Fruit fly (Drosophila melanogaster) whole organism, embryonic: Measurements from ENCODE around the gene Gs2.

Experiments used
- Blimp-1 ChIP-seq: fragments of 200-800 bp; sonication (Bioruptor generic); optimal IDR thresholded peaks from 3 replicates; lab custom pipeline; 2018; ENCODE audit warnings: missing biosample characterization, missing genetic modification characterization, mild to moderate bottlenecking, moderate library complexity, missing genetic modification reagents
- CG12391 ChIP-seq: fragments of 200-800 bp; sonication (Bioruptor generic); optimal IDR thresholded peaks from 3 replicates; lab custom pipeline; 2018; ENCODE audit warnings: missing biosample characterization, mild to moderate bottlenecking, missing genetic modification characterization, moderate library complexity
- CG14860 ChIP-seq: fragments of 200-800 bp; sonication (Bioruptor generic); IDR thresholded peaks from 3 replicates; pipeline ENCODE4 v1.3.6; 2022; ENCODE audit warnings: missing biosample characterization, missing genetic modification characterization; ENCODE audit not compliant: partially characterized antibody
- CG15011 ChIP-seq: fragments of 200-800 bp; sonication (Bioruptor generic); optimal IDR thresholded peaks from 3 replicates; lab custom pipeline; 2018; ENCODE audit warnings: missing biosample characterization, mild to moderate bottlenecking, missing genetic modification characterization
- CG15269 ChIP-seq: fragments of 200-800 bp; sonication (Bioruptor generic); optimal IDR thresholded peaks from 2 replicates; lab custom pipeline; 2018; ENCODE audit warnings: missing biosample characterization, mild to moderate bottlenecking, missing genetic modification characterization, moderate library complexity
- CG15479 ChIP-seq: fragments of 200-800 bp; sonication (Bioruptor generic); optimal IDR thresholded peaks from 3 replicates; lab custom pipeline; 2019; ENCODE audit warnings: missing biosample characterization, mild to moderate bottlenecking, missing genetic modification characterization, moderate library complexity
- CG15696 ChIP-seq: fragments of 200-800 bp; sonication (Bioruptor generic); optimal IDR thresholded peaks from 2 replicates; lab custom pipeline; 2019; ENCODE audit warnings: missing biosample characterization, mild to moderate bottlenecking, missing genetic modification characterization, moderate library complexity
- CG17186 ChIP-seq: fragments of 200-800 bp; sonication (Bioruptor generic); optimal IDR thresholded peaks from 3 replicates; lab custom pipeline; 2017; ENCODE audit warnings: missing biosample characterization, missing genetic modification reagents, missing genetic modification characterization
- CG18476 ChIP-seq: fragments of 200-800 bp; sonication (Bioruptor generic); optimal IDR thresholded peaks from 2 replicates; lab custom pipeline; 2016; ENCODE audit warnings: missing biosample characterization, mild to moderate bottlenecking, missing genetic modification characterization
- CG2202 ChIP-seq: fragments of 200-800 bp; sonication (Bioruptor generic); optimal IDR thresholded peaks from 2 replicates; lab custom pipeline; 2018; ENCODE audit warnings: missing biosample characterization, mild to moderate bottlenecking, missing genetic modification characterization
- CG3163 ChIP-seq: fragments of 200-800 bp; sonication (Bioruptor generic); optimal IDR thresholded peaks from 3 replicates; lab custom pipeline; 2016; ENCODE audit warnings: missing biosample characterization, missing genetic modification characterization
- CG32772 ChIP-seq: fragments of 200-800 bp; sonication (Bioruptor generic); IDR thresholded peaks from 2 replicates; pipeline ENCODE4 v1.3.6; 2022; ENCODE audit warnings: missing biosample characterization, missing genetic modification characterization
- CG4404 ChIP-seq: fragments of 200-800 bp; sonication (Bioruptor generic); IDR thresholded peaks from 2 replicates; pipeline ENCODE4 v1.3.6; 2022; ENCODE audit warnings: missing biosample characterization, missing genetic modification characterization
- CG5180 ChIP-seq: fragments of 200-800 bp; sonication (Bioruptor generic); optimal IDR thresholded peaks from 3 replicates; lab custom pipeline; 2017; ENCODE audit warnings: missing biosample characterization, missing genetic modification characterization, mild to moderate bottlenecking, moderate library complexity, missing genetic modification reagents
- CG6813 ChIP-seq: fragments of 200-800 bp; sonication (Bioruptor generic); optimal IDR thresholded peaks from 2 replicates; lab custom pipeline; 2017; ENCODE audit warnings: missing biosample characterization, missing genetic modification characterization, mild to moderate bottlenecking, moderate library complexity, missing genetic modification reagents
- CG7357 ChIP-seq: fragments of 200-800 bp; sonication (Bioruptor generic); IDR thresholded peaks from 3 replicates; pipeline ENCODE4 v1.3.6; 2022; ENCODE audit warnings: missing biosample characterization, missing genetic modification characterization
- CG7372 ChIP-seq: fragments of 200-800 bp; sonication (Bioruptor generic); IDR thresholded peaks from 2 replicates; pipeline ENCODE4 v1.3.6; 2022; ENCODE audit warnings: missing biosample characterization, missing genetic modification characterization
- CG7839 ChIP-seq: fragments of 200-800 bp; sonication (Bioruptor generic); optimal IDR thresholded peaks from 3 replicates; lab custom pipeline; 2018; ENCODE audit warnings: missing biosample characterization, mild to moderate bottlenecking, missing genetic modification characterization, moderate library complexity
- CG8089 ChIP-seq: fragments of 200-800 bp; sonication (Bioruptor generic); optimal IDR thresholded peaks from 3 replicates; lab custom pipeline; 2016; ENCODE audit warnings: missing biosample characterization, missing genetic modification characterization
- CG8924 ChIP-seq: fragments of 200-800 bp; optimal IDR thresholded peaks from 3 replicates; lab custom pipeline; 2019; ENCODE audit warnings: missing biosample characterization, mild to moderate bottlenecking, missing genetic modification characterization, moderate library complexity
- CG9215 ChIP-seq: fragments of 200-800 bp; sonication (Bioruptor generic); IDR thresholded peaks from 2 replicates; pipeline ENCODE4 v1.3.6; 2022; ENCODE audit warnings: missing biosample characterization, missing genetic modification characterization
- CG9876 ChIP-seq: fragments of 200-800 bp; sonication (Bioruptor generic); optimal IDR thresholded peaks from 2 replicates; lab custom pipeline; 2016; ENCODE audit warnings: missing biosample characterization, missing genetic modification characterization
- CTCF ChIP-seq: fragments of 200-800 bp; sonication (Bioruptor generic); optimal IDR thresholded peaks from 2 replicates; lab custom pipeline; 2017; ENCODE audit warnings: missing biosample characterization, mild to moderate bottlenecking, missing genetic modification characterization, moderate library complexity
- Deaf1 ChIP-seq: fragments of 200-800 bp; optimal IDR thresholded peaks from 3 replicates; lab custom pipeline; 2019; ENCODE audit warnings: missing biosample characterization, mild to moderate bottlenecking, missing genetic modification characterization, moderate library complexity
- Hr78 ChIP-seq, 2 experiments: fragments of 200-800 bp in 1 of 2; fragments of >200 bp in 1 of 2; sonication (Bioruptor generic) in 1 of 2; optimal IDR thresholded peaks; 2 replicates each; lab custom pipeline; 2017 to 2019; ENCODE audit warnings: missing biosample characterization in 2 of 2, missing genetic modification characterization in 2 of 2, mild to moderate bottlenecking in 1 of 2, moderate library complexity in 1 of 2
- MBD-R2 ChIP-seq: fragments of 200-800 bp; sonication (Bioruptor generic); IDR thresholded peaks from 2 replicates; pipeline ENCODE4 v1.3.6; 2022; ENCODE audit warnings: missing biosample characterization, missing genetic modification characterization
- Mad ChIP-seq: fragments of 200-800 bp; sonication (Bioruptor generic); optimal IDR thresholded peaks from 2 replicates; lab custom pipeline; 2016; ENCODE audit warnings: missing biosample characterization, missing genetic modification characterization
- Max ChIP-seq: fragments of 200-800 bp; sonication (Bioruptor generic); optimal IDR thresholded peaks from 2 replicates; lab custom pipeline; 2016; ENCODE audit warnings: missing biosample characterization, mild to moderate bottlenecking, missing genetic modification characterization
- NC2β ChIP-seq: fragments of 200-800 bp; sonication (Bioruptor generic); optimal IDR thresholded peaks from 2 replicates; lab custom pipeline; 2016; ENCODE audit warnings: missing biosample characterization, missing genetic modification characterization
- Nf-YA ChIP-seq: fragments of 200-800 bp; sonication (Bioruptor generic); IDR thresholded peaks from 2 replicates; pipeline ENCODE4 v1.3.6; 2022; ENCODE audit warnings: missing biosample characterization, missing genetic modification characterization
- PHDP ChIP-seq: fragments of 200-800 bp; sonication (Bioruptor generic); optimal IDR thresholded peaks from 3 replicates; lab custom pipeline; 2018; ENCODE audit warnings: missing biosample characterization, mild to moderate bottlenecking, missing genetic modification characterization, moderate library complexity
- abd-A ChIP-seq: fragments of 200-800 bp; sonication (Bioruptor generic); optimal IDR thresholded peaks from 3 replicates; lab custom pipeline; 2019; ENCODE audit warnings: missing biosample characterization, mild to moderate bottlenecking, missing genetic modification characterization, moderate library complexity
- bab2 ChIP-seq: fragments of 200-800 bp; sonication (Bioruptor generic); optimal IDR thresholded peaks from 2 replicates; lab custom pipeline; 2016; ENCODE audit warnings: missing biosample characterization, missing genetic modification characterization
- bbx ChIP-seq: fragments of 200-800 bp; sonication (Bioruptor generic); IDR thresholded peaks from 2 replicates; pipeline ENCODE4 v1.3.6; 2022; ENCODE audit warnings: missing biosample characterization, missing genetic modification characterization; ENCODE audit not compliant: partially characterized antibody
- bigmax ChIP-seq: fragments of 200-800 bp; sonication (Bioruptor generic); optimal IDR thresholded peaks from 2 replicates; lab custom pipeline; 2018; ENCODE audit warnings: missing biosample characterization, mild to moderate bottlenecking, missing genetic modification characterization
- danr ChIP-seq: fragments of 200-800 bp; sonication (Bioruptor generic); IDR thresholded peaks from 2 replicates; pipeline ENCODE4 v1.3.6; 2022; ENCODE audit warnings: missing biosample characterization, missing genetic modification characterization
- insv ChIP-seq, 2 experiments: fragments of 200-800 bp; sonication (Bioruptor generic); optimal IDR thresholded peaks; 3 replicates each; lab custom pipeline; 2016 to 2018; ENCODE audit warnings: missing biosample characterization in 2 of 2, missing genetic modification characterization in 2 of 2
- kah ChIP-seq: fragments of 200-800 bp; sonication (Bioruptor generic); optimal IDR thresholded peaks from 2 replicates; lab custom pipeline; 2018; ENCODE audit warnings: missing biosample characterization, mild to moderate bottlenecking, missing genetic modification characterization
- ken ChIP-seq: fragments of 200-800 bp; sonication (Bioruptor generic); IDR thresholded peaks from 3 replicates; pipeline ENCODE4 v1.3.6; 2022; ENCODE audit warnings: missing biosample characterization, missing genetic modification characterization
- lab ChIP-seq: fragments of 200-800 bp; sonication (Bioruptor generic); optimal IDR thresholded peaks from 3 replicates; lab custom pipeline; 2017; ENCODE audit warnings: missing biosample characterization, missing genetic modification characterization, mild to moderate bottlenecking, moderate library complexity, missing genetic modification reagents
- lbe ChIP-seq: fragments of 200-800 bp; sonication (Bioruptor generic); optimal IDR thresholded peaks from 2 replicates; lab custom pipeline; 2016; ENCODE audit warnings: missing biosample characterization, mild to moderate bottlenecking, missing genetic modification characterization
- oc ChIP-seq: fragments of 200-800 bp; sonication (Bioruptor generic); optimal IDR thresholded peaks from 2 replicates; lab custom pipeline; 2018; ENCODE audit warnings: missing biosample characterization, mild to moderate bottlenecking, missing genetic modification characterization, moderate library complexity
- otp ChIP-seq: fragments of 200-800 bp; sonication (Bioruptor generic); IDR thresholded peaks from 3 replicates; pipeline ENCODE4, ENCODE4 v1.3.6; 2022; ENCODE audit warnings: missing biosample characterization, missing genetic modification characterization
- psq ChIP-seq: fragments of 200-800 bp; sonication (Bioruptor generic); optimal IDR thresholded peaks from 2 replicates; lab custom pipeline; 2017; ENCODE audit warnings: missing biosample characterization, missing genetic modification characterization
- ro ChIP-seq: fragments of 200-800 bp; sonication (Bioruptor generic); IDR thresholded peaks from 2 replicates; pipeline ENCODE4 v1.3.6; 2022; ENCODE audit warnings: missing biosample characterization, missing genetic modification characterization
- slp2 ChIP-seq: fragments of 200-800 bp; sonication (Bioruptor generic); optimal IDR thresholded peaks from 2 replicates; lab custom pipeline; 2016; ENCODE audit warnings: missing biosample characterization, missing genetic modification characterization
- tgo ChIP-seq: fragments of 200-800 bp; sonication (Bioruptor generic); IDR thresholded peaks from 3 replicates; pipeline ENCODE4 v1.3.6; 2022; ENCODE audit warnings: missing biosample characterization, missing genetic modification characterization
- ttk ChIP-seq: fragments of 200-800 bp; sonication (Bioruptor generic); IDR thresholded peaks from 2 replicates; pipeline ENCODE4 v2.1.2; 2022; ENCODE audit warnings: missing biosample characterization, missing genetic modification characterization
- z ChIP-seq: fragments of 200-800 bp; sonication (Bioruptor generic); IDR thresholded peaks from 3 replicates; pipeline ENCODE4 v1.3.6; 2022; ENCODE audit warnings: missing biosample characterization, missing genetic modification characterization

Gene Gs2

dm6 chrX:11390625-11391363, 31.8 kb upstream of the Gs2 start (continued):
- TF ChIP-seq CG12391 (tag; lab: Kevin White, UChicago) (peak; percentile 69), ken (peak; percentile 84), ttk (GFP tag; lab: Robert Waterston, UW) (peak; percentile 82), CG7372 (GFP tag; lab: Robert Waterston, UW) (peak; percentile 77), z (GFP tag; lab: Robert Waterston, UW) (no peak), Hr78 (GFP tag; optimal IDR thresholded peaks at IDR 0.05; lab: Kevin White, UChicago) (peak in 1 of 2 experiments; percentile 25), oc (peak; percentile 61), lab (GFP tag; lab: Kevin White, UChicago) (peak; percentile 88), NC2β (GFP tag; lab: Kevin White, UChicago) (peak; percentile 72), Blimp-1 (GFP tag; lab: Kevin White, UChicago) (peak; percentile 60), CG2202 (tag; lab: Kevin White, UChicago) (no peak), CG15269 (tag; lab: Kevin White, UChicago) (peak; percentile 81), abd-A (tag; lab: Kevin White, UChicago) (no peak), bigmax (GFP tag; lab: Kevin White, UChicago) (no peak), CG14860 (GFP tag; lab: Robert Waterston, UW) (no peak), otp (GFP tag; lab: Robert Waterston, UW) (peak; percentile 59; the same call in 2 of the 3 replicates), CG5180 (GFP tag; lab: Kevin White, UChicago) (peak; percentile 70), tgo (GFP tag; lab: Robert Waterston, UW) (peak; percentile 86), CG7357 (GFP tag; lab: Robert Waterston, UW) (peak; percentile 65), slp2 (peak; percentile 62), lbe (no peak), CG17186 (GFP tag; lab: Kevin White, UChicago) (no peak), MBD-R2 (GFP tag; lab: Robert Waterston, UW) (peak; percentile 68), CG4404 (peak; percentile 64; the same call in 1 of the 2 replicates), CG32772 (GFP tag; lab: Robert Waterston, UW) (peak; percentile 85), psq (no peak), CG6813 (GFP tag; lab: Kevin White, UChicago) (peak; percentile 54), kah (peak; percentile 56), PHDP (peak; percentile 77), CG3163 (GFP tag; lab: Kevin White, UChicago) (peak; percentile 10), CG18476 (GFP tag; lab: Kevin White, UChicago) (peak; percentile 68), CG9876 (GFP tag; lab: Kevin White, UChicago) (peak; percentile 46), CG15696 (tag; lab: Kevin White, UChicago) (peak; percentile 24), Nf-YA (GFP tag; lab: Robert Waterston, UW) (peak; percentile 38; the same call in 1 of the 2 replicates), CG7839 (peak; percentile 85), Max (GFP tag; lab: Kevin White, UChicago) (peak; percentile 66), CG15011 (GFP tag; lab: Kevin White, UChicago) (peak; percentile 11), Mad (GFP tag; lab: Kevin White, UChicago) (peak; percentile 45), CTCF (GFP tag; lab: Kevin White, UChicago) (no peak), ro (GFP tag; lab: Robert Waterston, UW) (peak; percentile 71), CG15479 (GFP tag; lab: Kevin White, UChicago) (no peak), CG9215 (GFP tag; lab: Robert Waterston, UW) (peak; percentile 68), CG8089 (GFP tag; lab: Kevin White, UChicago) (peak; percentile 58), Deaf1 (tag; lab: Kevin White, UChicago) (peak; percentile 47), CG8924 (tag; lab: Kevin White, UChicago) (peak; percentile 70), bab2 (GFP tag; lab: Kevin White, UChicago) (peak; percentile 80), danr (GFP tag; lab: Robert Waterston, UW) (peak; percentile 43), bbx (no peak), insv (GFP tag; optimal IDR thresholded peaks at IDR 0.05; lab: Kevin White, UChicago) (no peak)
